Worm (Caenorhabditis elegans) whole organism, midembryonic: ENCODE results near the gene sinh-1.
A peak's percentile ranks its signal among the peaks of the same experiment; 100 is the strongest.

Experiments used
- T22C8.4 ChIP-seq: fragments of 200-800 bp; sonication (Bioruptor generic); IDR thresholded peaks from 2 replicates; pipeline ENCODE4 v1.3.6; 2022; ENCODE audit warnings: missing genetic modification characterization, missing compliant biosample characterization
- cog-1 ChIP-seq: sonication (generic microtip); optimal IDR thresholded peaks from 2 replicates; lab custom pipeline; 2016; ENCODE audit warnings: missing genetic modification characterization, missing compliant biosample characterization
- flt-1 ChIP-seq: fragments of 200-800 bp; sonication (Bioruptor generic); IDR thresholded peaks from 2 replicates; pipeline ENCODE4 v1.3.6; 2022; ENCODE audit warnings: missing genetic modification characterization, missing compliant biosample characterization
- klf-2 ChIP-seq: fragments of 200-800 bp; sonication (Bioruptor generic); conservative IDR thresholded peaks from 2 replicates; pipeline ENCODE4 v1.3.6; 2022; ENCODE audit warnings: missing genetic modification reagents, missing genetic modification characterization, missing compliant biosample characterization
- med-1 ChIP-seq: sonication (generic microtip); optimal IDR thresholded peaks from 2 replicates; lab custom pipeline; 2017; ENCODE audit warnings: missing genetic modification characterization, mild to moderate bottlenecking, missing compliant biosample characterization, antibody characterized with exemption, missing genetic modification reagents; ENCODE audit not compliant: insufficient read depth
- ref-1 ChIP-seq: fragments of 200-800 bp; sonication (Bioruptor generic); conservative IDR thresholded peaks from 2 replicates; pipeline ENCODE4 v1.3.6; 2022; ENCODE audit warnings: missing genetic modification reagents, missing genetic modification characterization, missing compliant biosample characterization
- tab-1 ChIP-seq: fragments of 200-800 bp; sonication (Bioruptor generic); IDR thresholded peaks from 2 replicates; pipeline ENCODE4 v1.3.6; 2022; ENCODE audit warnings: missing genetic modification characterization, missing compliant biosample characterization
- ztf-23 ChIP-seq: fragments of 200-800 bp; sonication (Bioruptor generic); IDR thresholded peaks from 2 replicates; pipeline ENCODE4 v1.3.6; 2022; ENCODE audit warnings: missing genetic modification reagents, missing genetic modification characterization, missing compliant biosample characterization
- ztf-29 ChIP-seq: fragments of 200-800 bp; sonication (Bioruptor generic); IDR thresholded peaks from 2 replicates; pipeline ENCODE4 v1.3.6; 2022; ENCODE audit warnings: missing genetic modification reagents, missing genetic modification characterization, missing compliant biosample characterization

The sinh-1 gene

ce11 chrII:12240088-12240487, 12.0 kb downstream of the sinh-1 start, which contains the start of gene txdc-12.1:
Gene txdc-12.1 (plus strand): TSS chrII:12240388.
- no peak for TF ChIP-seq med-1 (GFP tag; lab: Kevin White, UChicago)
- TF ChIP-seq ztf-29: no peak
- TF ChIP-seq T22C8.4: no peak
- no peak for TF ChIP-seq ztf-23 (GFP tag; lab: Robert Waterston, UW)
- TF ChIP-seq ref-1 (GFP tag; lab: Robert Waterston, UW): no peak
- no peak for TF ChIP-seq tab-1 (GFP tag; lab: Robert Waterston, UW)
- TF ChIP-seq flt-1 (GFP tag; lab: Robert Waterston, UW): no peak
- no peak for TF ChIP-seq klf-2 (GFP tag; lab: Robert Waterston, UW)
- TF ChIP-seq cog-1 (tag; lab: Kevin White, UChicago): no peak

ce11 chrII:12241792-12242191, 13.7 kb downstream of the sinh-1 start:
- TF ChIP-seq T22C8.4 (no peak), flt-1 (GFP tag; lab: Robert Waterston, UW) (no peak), tab-1 (GFP tag; lab: Robert Waterston, UW) (no peak), ref-1 (GFP tag; lab: Robert Waterston, UW) (no peak), med-1 (GFP tag; lab: Kevin White, UChicago) (no peak), klf-2 (GFP tag; lab: Robert Waterston, UW) (no peak), ztf-23 (GFP tag; lab: Robert Waterston, UW) (no peak), ztf-29 (no peak), cog-1 (tag; lab: Kevin White, UChicago) (no peak)

- TF ChIP-seq flt-1 (GFP tag; lab: Robert Waterston, UW) (no peak), tab-1 (GFP tag; lab: Robert Waterston, UW) (peak; percentile 54; the same call in 1 of the 2 replicates), ztf-23 (GFP tag; lab: Robert Waterston, UW) (no peak)
These were observed 14.4 kb downstream of the sinh-1 start, which contains the start of gene Y57A10A.24 for ce11 chrII:12242551-12242950. Gene Y57A10A.24 (plus strand): TSS chrII:12242946.

ce11 chrII:12249042-12249441, 20.9 kb downstream of the sinh-1 start, which contains the start of gene tag-276:
Gene tag-276 (minus strand): TSS chrII:12249142.
- TF ChIP-seq tab-1 (GFP tag; lab: Robert Waterston, UW) (no peak), ref-1 (GFP tag; lab: Robert Waterston, UW) (no peak), flt-1 (GFP tag; lab: Robert Waterston, UW) (no peak), ztf-29 (no peak), T22C8.4 (no peak), cog-1 (tag; lab: Kevin White, UChicago) (no peak), med-1 (GFP tag; lab: Kevin White, UChicago) (no peak), klf-2 (GFP tag; lab: Robert Waterston, UW) (no peak), ztf-23 (GFP tag; lab: Robert Waterston, UW) (no peak)

- TF ChIP-seq med-1 (GFP tag; lab: Kevin White, UChicago): no peak
- no peak for TF ChIP-seq cog-1 (tag; lab: Kevin White, UChicago)
- TF ChIP-seq T22C8.4: peak; percentile 79; the same call in 1 of the 2 replicates
- no peak for TF ChIP-seq flt-1 (GFP tag; lab: Robert Waterston, UW)
These were observed 27.6 kb downstream of the sinh-1 start for ce11 chrII:12255545-12256233.

ce11 chrII:12256528-12256927, 28.4 kb downstream of the sinh-1 start, which contains the start of gene parn-2:
Gene parn-2 (minus strand): TSS chrII:12256628.
- TF ChIP-seq ztf-29 (no peak), tab-1 (GFP tag; lab: Robert Waterston, UW) (no peak)

ce11 chrII:12257095-12257494, 29.0 kb downstream of the sinh-1 start:
- TF ChIP-seq klf-2 (GFP tag; lab: Robert Waterston, UW) (no peak), T22C8.4 (0 out of 2 replicates have a peak, but pooled peaks have one; percentile 8)

ce11 chrII:12260538-12260937, 32.4 kb downstream of the sinh-1 start:
- TF ChIP-seq klf-2 (GFP tag; lab: Robert Waterston, UW): no peak
- TF ChIP-seq tab-1 (GFP tag; lab: Robert Waterston, UW): no peak
- no peak for TF ChIP-seq flt-1 (GFP tag; lab: Robert Waterston, UW)
- no peak for TF ChIP-seq med-1 (GFP tag; lab: Kevin White, UChicago)

ce11 chrII:12261147-12261821, 33.2 kb downstream of the sinh-1 start:
- no peak for TF ChIP-seq ztf-23 (GFP tag; lab: Robert Waterston, UW)
- TF ChIP-seq flt-1 (GFP tag; lab: Robert Waterston, UW): no peak
- TF ChIP-seq T22C8.4: no peak
- TF ChIP-seq klf-2 (GFP tag; lab: Robert Waterston, UW): no peak

ce11 chrII:12262567-12262966, 34.5 kb downstream of the sinh-1 start:
- TF ChIP-seq T22C8.4 (no peak), ztf-29 (no peak), tab-1 (GFP tag; lab: Robert Waterston, UW) (no peak), flt-1 (GFP tag; lab: Robert Waterston, UW) (no peak; the same call in 1 of the 2 replicates), ref-1 (GFP tag; lab: Robert Waterston, UW) (no peak)
